Fruit fly (Drosophila melanogaster) whole organism, adult: ENCODE results near the gene Sys1.

Experiments
- CG5204 ChIP-seq: fragments of 200-800 bp; sonication (Bioruptor generic); optimal IDR thresholded peaks from 2 replicates; lab custom pipeline; 2016; ENCODE audit warnings: missing biosample characterization, missing genetic modification characterization
- kay ChIP-seq: fragments of 200-800 bp; sonication (Bioruptor generic); peaks from one replicate; lab custom pipeline; 2016; ENCODE audit warnings: missing biosample characterization, missing genetic modification characterization, borderline replicate concordance
- toe ChIP-seq: fragments of 200-800 bp; sonication (Bioruptor generic); optimal IDR thresholded peaks from 2 replicates; lab custom pipeline; 2016; ENCODE audit warnings: missing biosample characterization, missing genetic modification characterization

DNA sequence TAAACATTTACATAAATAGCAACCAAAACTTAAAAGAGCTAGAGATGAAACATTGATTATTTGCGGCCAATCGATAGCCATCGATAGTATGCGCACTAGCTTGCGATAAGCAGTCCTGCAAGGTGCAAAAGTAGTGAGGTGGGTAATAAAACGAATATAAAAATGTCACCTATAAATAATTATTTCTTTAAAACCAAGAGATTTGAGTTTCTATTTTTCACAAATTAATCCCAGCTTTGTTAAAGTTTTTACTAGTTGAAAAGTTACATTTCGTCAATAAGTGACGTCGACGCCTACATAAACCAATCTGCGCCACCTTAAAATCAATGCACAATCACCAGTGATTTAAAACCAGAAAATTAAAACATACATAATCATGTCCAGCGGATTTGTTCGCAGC is 1.9 kb upstream of the Sys1 start, which contains the start of the genes Mkk4 and SLIRP2:
- TF ChIP-seq kay (GFP tag; lab: Kevin White, UChicago) (no peak), CG5204 (peak; percentile 98), toe (peak; percentile 99)
